Worm (Caenorhabditis elegans) whole organism, young adult: Measurements from ENCODE around the gene F26F2.5.

Experiments
- F33H1.4 ChIP-seq: fragments of 200-800 bp; sonication (Bioruptor generic); IDR thresholded peaks from 2 replicates; pipeline ENCODE4 v1.3.6; 2022; ENCODE audit warnings: missing genetic modification reagents, missing genetic modification characterization, missing compliant biosample characterization
- ama-1 ChIP-seq, 3 experiments: fragments of 150-350 bp in 1 of 3; sonication (generic microtip) in 2 of 3; optimal IDR thresholded peaks; 2 replicates each; lab custom pipeline; 2014 to 2018; ENCODE audit warnings: missing biosample characterization in 2 of 3, missing genetic modification characterization in 2 of 3, missing genetic modification reagents in 2 of 3
- dpl-1 ChIP-seq: fragments of 150-350 bp; optimal IDR thresholded peaks from 2 replicates; lab custom pipeline; 2014; ENCODE audit warnings: missing biosample characterization, missing genetic modification reagents, missing genetic modification characterization
- gei-17 ChIP-seq: fragments of 200-800 bp; sonication (Bioruptor generic); optimal IDR thresholded peaks from 2 replicates; lab custom pipeline; 2018; ENCODE audit warnings: mild to moderate bottlenecking, missing genetic modification characterization, missing compliant biosample characterization
- nfyb-1 ChIP-seq: fragments of 200-800 bp; sonication (Bioruptor generic); IDR thresholded peaks from 2 replicates; pipeline ENCODE4 v1.3.6; 2022; ENCODE audit warnings: missing genetic modification reagents, missing genetic modification characterization, missing compliant biosample characterization
- pha-4 ChIP-seq: fragments of 150-350 bp; sonication (generic microtip); optimal IDR thresholded peaks from 2 replicates; lab custom pipeline; 2014; ENCODE audit warnings: missing biosample characterization, missing genetic modification reagents, missing genetic modification characterization
- rcor-1 ChIP-seq: fragments of 200-800 bp; sonication (Bioruptor generic); IDR thresholded peaks from 2 replicates; pipeline ENCODE4 v1.3.6; 2022; ENCODE audit warnings: missing genetic modification reagents, missing genetic modification characterization, missing compliant biosample characterization
- repo-1 ChIP-seq: sonication (generic microtip); optimal IDR thresholded peaks from 2 replicates; lab custom pipeline; 2017; ENCODE audit warnings: mild to moderate bottlenecking, missing genetic modification characterization, missing compliant biosample characterization
- tlf-1 ChIP-seq: fragments of 200-800 bp; sonication (Bioruptor generic); optimal IDR thresholded peaks from 2 replicates; lab custom pipeline; 2018; ENCODE audit warnings: mild to moderate bottlenecking, missing genetic modification characterization, missing compliant biosample characterization

- TF ChIP-seq dpl-1 (GFP tag; lab: Kevin White, UChicago): no peak
- no peak for TF ChIP-seq rcor-1 (GFP tag; lab: Robert Waterston, UW)
- TF ChIP-seq ama-1 (optimal IDR thresholded peaks at IDR 0.05; lab: Kevin White, UChicago): no peak
- no peak for TF ChIP-seq ama-1 (GFP tag; optimal IDR thresholded peaks at IDR 0.05; lab: Kevin White, UChicago)
- TF ChIP-seq F33H1.4 (GFP tag; lab: Robert Waterston, UW): no peak
- no peak for TF ChIP-seq nfyb-1 (GFP tag; lab: Robert Waterston, UW)
- no peak for TF ChIP-seq repo-1 (tag; lab: Kevin White, UChicago)
- no peak for TF ChIP-seq gei-17 (GFP tag; lab: Kevin White, UChicago)
- no peak for TF ChIP-seq tlf-1 (GFP tag; lab: Kevin White, UChicago)
- TF ChIP-seq pha-4: no peak
These were observed 22.4 kb upstream of the F26F2.5 start, which contains the start of gene Y38H6C.20 for ce11 chrV:20551096-20551495.
